Worm (Caenorhabditis elegans) whole organism, L4 larva: ENCODE measurements around the gene clec-78.

Experiments
- T20F7.1 ChIP-seq: fragments of 200-800 bp; sonication (Bioruptor generic); optimal IDR thresholded peaks from 2 replicates; lab custom pipeline; 2018; ENCODE audit warnings: mild to moderate bottlenecking, missing genetic modification characterization, missing compliant biosample characterization
- aha-1 ChIP-seq: fragments of 150-350 bp; peaks from one replicate; lab custom pipeline; 2014; ENCODE audit warnings: missing biosample characterization, missing genetic modification characterization
- arid-1 ChIP-seq: fragments of 200-800 bp; sonication (Bioruptor generic); conservative IDR thresholded peaks from 2 replicates; pipeline ENCODE4 v1.3.6; 2022; ENCODE audit warnings: missing genetic modification reagents, missing genetic modification characterization, missing compliant biosample characterization
- ceh-28 ChIP-seq: fragments of 150-350 bp; optimal IDR thresholded peaks from 2 replicates; lab custom pipeline; 2014; ENCODE audit warnings: missing biosample characterization, missing genetic modification reagents, missing genetic modification characterization
- ceh-32 ChIP-seq: sonication (generic microtip); optimal IDR thresholded peaks from 2 replicates; lab custom pipeline; 2016; ENCODE audit warnings: mild to moderate bottlenecking, missing genetic modification characterization, missing compliant biosample characterization; ENCODE audit not compliant: poor library complexity
- ceh-44 ChIP-seq: fragments of 200-800 bp; sonication (Bioruptor generic); IDR thresholded peaks from 2 replicates; pipeline ENCODE4 v1.3.6; 2022; ENCODE audit warnings: missing genetic modification reagents, missing genetic modification characterization, missing compliant biosample characterization
- cey-2 ChIP-seq: sonication (generic microtip); optimal IDR thresholded peaks from 3 replicates; lab custom pipeline; 2017; ENCODE audit warnings: missing genetic modification characterization, mild to moderate bottlenecking, missing compliant biosample characterization, antibody characterized with exemption, borderline replicate concordance; ENCODE audit not compliant: insufficient read depth
- daf-12 ChIP-seq: fragments of 150-350 bp; optimal IDR thresholded peaks from 2 replicates; lab custom pipeline; 2014; ENCODE audit warnings: missing biosample characterization, missing genetic modification reagents, missing genetic modification characterization
- egl-43 ChIP-seq: fragments of 200-800 bp; sonication (Bioruptor generic); IDR thresholded peaks from 2 replicates; pipeline ENCODE4 v1.3.6; 2022; ENCODE audit warnings: missing genetic modification reagents, missing genetic modification characterization, missing compliant biosample characterization
- fkh-10 ChIP-seq: fragments of 150-350 bp; optimal IDR thresholded peaks from 2 replicates; lab custom pipeline; 2014; ENCODE audit warnings: missing biosample characterization, missing genetic modification reagents, missing genetic modification characterization
- hif-1 ChIP-seq, 2 experiments: sonication (generic microtip); optimal IDR thresholded peaks; 2 replicates each; lab custom pipeline; 2016 to 2017; ENCODE audit warnings: missing compliant biosample characterization in 2 of 2, missing genetic modification characterization in 2 of 2, missing genetic modification reagents in 2 of 2, missing genotype in 2 of 2, mild to moderate bottlenecking in 1 of 2
- hlh-11 ChIP-seq: fragments of 200-800 bp; sonication (Bioruptor generic); optimal IDR thresholded peaks from 2 replicates; lab custom pipeline; 2018; ENCODE audit warnings: mild to moderate bottlenecking, missing genetic modification characterization, missing compliant biosample characterization
- hmg-1.1 ChIP-seq: fragments of 200-800 bp; sonication (Bioruptor generic); IDR thresholded peaks from 2 replicates; pipeline ENCODE4 v1.3.6; 2022; ENCODE audit warnings: missing genetic modification reagents, missing genetic modification characterization, missing compliant biosample characterization
- jun-1 ChIP-seq: fragments of 150-350 bp; optimal IDR thresholded peaks from 2 replicates; lab custom pipeline; 2014; ENCODE audit warnings: missing biosample characterization, missing genetic modification reagents, missing genetic modification characterization
- madf-9 ChIP-seq: fragments of 200-800 bp; sonication (Bioruptor generic); conservative IDR thresholded peaks from 2 replicates; pipeline ENCODE4 v1.3.6; 2022; ENCODE audit warnings: missing genetic modification reagents, missing genetic modification characterization, missing compliant biosample characterization
- mdt-29 ChIP-seq: fragments of 200-800 bp; sonication (Bioruptor generic); IDR thresholded peaks from 2 replicates; pipeline ENCODE4 v1.3.6; 2022; ENCODE audit warnings: missing genetic modification reagents, missing genetic modification characterization, missing compliant biosample characterization
- nhr-10 ChIP-seq: fragments of 150-350 bp; optimal IDR thresholded peaks from 2 replicates; lab custom pipeline; 2014; ENCODE audit warnings: missing biosample characterization, missing genetic modification characterization
- nhr-102 ChIP-seq: sonication (generic microtip); optimal IDR thresholded peaks from 2 replicates; lab custom pipeline; 2016; ENCODE audit warnings: mild to moderate bottlenecking, missing genetic modification characterization, moderate library complexity, missing compliant biosample characterization
- nhr-11 ChIP-seq: fragments of 150-350 bp; optimal IDR thresholded peaks from 2 replicates; lab custom pipeline; 2014; ENCODE audit warnings: missing biosample characterization, missing genetic modification characterization
- nhr-111 ChIP-seq: fragments of 200-800 bp; sonication (Bioruptor generic); optimal IDR thresholded peaks from 2 replicates; lab custom pipeline; 2018; ENCODE audit warnings: mild to moderate bottlenecking, missing genetic modification characterization, missing compliant biosample characterization
- nhr-237 ChIP-seq: sonication (generic microtip); optimal IDR thresholded peaks from 2 replicates; lab custom pipeline; 2017; ENCODE audit warnings: missing biosample characterization, missing genetic modification characterization
- nhr-25 ChIP-seq: sonication (generic microtip); optimal IDR thresholded peaks from 2 replicates; lab custom pipeline; 2017; ENCODE audit warnings: missing genetic modification characterization, mild to moderate bottlenecking, missing compliant biosample characterization, antibody characterized with exemption, moderate library complexity, borderline replicate concordance; ENCODE audit not compliant: insufficient read depth
- nhr-41 ChIP-seq: fragments of 200-800 bp; sonication (Bioruptor generic); IDR thresholded peaks from 2 replicates; pipeline ENCODE4 v1.3.6; 2022; ENCODE audit warnings: missing genetic modification reagents, missing genetic modification characterization, missing compliant biosample characterization
- nhr-42 ChIP-seq: fragments of 200-800 bp; sonication (Bioruptor generic); IDR thresholded peaks from 2 replicates; pipeline ENCODE4 v1.3.6; 2022; ENCODE audit warnings: missing genetic modification characterization, missing compliant biosample characterization
- pha-4 ChIP-seq, 2 experiments: fragments of 150-350 bp in 1 of 2; fragments of 200-800 bp in 1 of 2; sonication (Bioruptor generic) in 1 of 2; IDR thresholded peaks in 1 of 2; optimal IDR thresholded peaks in 1 of 2; 2 replicates each; pipeline versions ENCODE4 v1.3.6 to Lab custom; 2014 to 2022; ENCODE audit warnings: missing genetic modification characterization in 2 of 2, missing genetic modification reagents in 2 of 2, missing biosample characterization in 1 of 2, missing compliant biosample characterization in 1 of 2
- pqm-1 ChIP-seq: sonication (generic microtip); optimal IDR thresholded peaks from 2 replicates; lab custom pipeline; 2017; ENCODE audit warnings: missing biosample characterization, missing genetic modification characterization
- set-16 ChIP-seq: fragments of 200-800 bp; sonication (Bioruptor generic); IDR thresholded peaks from 2 replicates; pipeline ENCODE4 v1.3.6; 2022; ENCODE audit warnings: missing genetic modification reagents, missing genetic modification characterization, missing compliant biosample characterization
- unc-130 ChIP-seq: sonication (generic microtip); optimal IDR thresholded peaks from 2 replicates; lab custom pipeline; 2016; ENCODE audit warnings: missing genetic modification reagents, missing genetic modification characterization, missing compliant biosample characterization
- unc-62 ChIP-seq, 3 experiments: fragments of 150-350 bp in 1 of 3; sonication (generic microtip); optimal IDR thresholded peaks in 2 of 3; peaks in 1 of 3; 1 replicate in 1 of 3; 2 replicates in 2 of 3; lab custom pipeline; 2014 to 2017; ENCODE audit warnings: missing biosample characterization in 3 of 3, missing genetic modification characterization in 3 of 3, missing genetic modification reagents in 3 of 3, missing genotype in 1 of 3
- vab-7 ChIP-seq: fragments of 200-800 bp; sonication (Bioruptor generic); IDR thresholded peaks from 2 replicates; pipeline ENCODE4 v1.3.6; 2022; ENCODE audit warnings: missing genetic modification reagents, missing genetic modification characterization, missing compliant biosample characterization
- ztf-11 ChIP-seq: fragments of 150-350 bp; optimal IDR thresholded peaks from 2 replicates; lab custom pipeline; 2014; ENCODE audit warnings: missing biosample characterization, missing genetic modification characterization

clec-78 gene

DNA sequence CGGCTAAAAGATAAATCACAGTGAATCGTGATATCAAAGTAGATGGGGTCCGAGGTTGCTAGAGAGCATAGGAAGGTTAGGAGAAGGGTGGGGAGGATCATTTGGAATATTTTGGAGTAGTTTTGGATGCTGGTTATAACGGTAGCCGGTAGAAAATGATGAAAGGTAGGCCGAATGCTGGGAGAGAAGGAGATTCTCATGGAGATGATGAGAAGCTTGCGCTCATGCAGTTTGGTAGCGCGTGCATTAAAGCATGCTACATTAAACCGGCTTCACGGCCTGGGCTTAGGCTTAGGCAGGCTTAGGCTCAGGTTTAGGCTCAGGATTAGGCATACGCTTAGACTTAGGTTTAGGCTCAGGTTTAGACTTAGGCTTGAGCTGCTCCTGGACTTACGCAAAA, 5.4 kb downstream of the clec-78 start, which contains the start of gene F47C12.13:
TSS of gene F47C12.13 (minus strand) at position 101 of the 400 bp plus-strand sequence.
- TF ChIP-seq unc-62 (GFP tag; optimal IDR thresholded peaks at IDR 0.05 in 1 of 2; lab: Kevin White, UChicago) (peak in 1 of 2 experiments; percentile 0), unc-62 (tag; optimal IDR thresholded peaks at IDR 0.05; lab: Kevin White, UChicago) (no peak), daf-12 (tag; lab: Kevin White, UChicago) (no peak)

DNA sequence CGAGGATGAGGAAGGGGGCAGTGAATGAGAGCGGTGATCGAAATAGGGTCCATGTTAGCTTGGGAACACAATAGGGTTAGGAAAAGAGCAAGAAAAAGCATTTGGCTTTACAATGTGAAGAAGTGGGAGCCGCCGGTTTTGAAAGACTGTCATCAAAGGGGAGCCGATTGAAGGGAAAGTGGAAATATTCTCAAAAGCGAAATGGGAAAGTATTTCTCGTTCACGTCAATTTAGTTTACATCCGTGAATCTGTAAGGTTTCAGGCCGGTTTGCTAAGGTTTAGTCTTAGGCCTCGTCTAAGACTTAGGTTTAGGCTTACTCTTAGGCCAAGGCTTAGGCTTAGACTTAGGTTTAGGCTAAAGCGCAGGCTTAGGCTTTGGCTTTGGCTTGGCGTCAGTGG, 6.5 kb downstream of the clec-78 start, which contains the start of gene F47C12.7:
TSS of gene F47C12.7 (minus strand) at position 101 of the 400 bp plus-strand sequence.
- TF ChIP-seq ztf-11 (tag; lab: Kevin White, UChicago) (no peak), aha-1 (tag; lab: Kevin White, UChicago) (peak; percentile 28)

DNA sequence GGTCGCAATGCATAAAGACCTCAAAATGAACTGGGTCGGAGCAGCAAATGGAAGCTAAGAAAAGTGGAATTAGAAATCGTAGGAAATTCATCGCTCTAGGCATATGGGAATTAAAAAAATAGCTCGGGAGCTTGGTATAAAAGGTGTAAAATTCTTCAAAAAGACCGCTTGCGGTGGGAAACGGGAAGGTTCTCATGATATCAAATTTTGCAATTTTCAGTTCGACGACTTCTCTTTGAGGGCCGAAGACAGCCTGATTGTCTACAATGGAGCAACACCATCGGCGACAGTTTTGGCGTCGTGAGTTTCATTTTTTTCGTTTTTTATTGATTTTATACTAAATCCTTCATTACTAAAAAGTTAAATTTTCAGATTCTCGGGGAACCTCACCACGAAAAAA, 9.6 kb downstream of the clec-78 start, which contains the start of gene F47C12.8:
TSS of gene F47C12.8 (minus strand) at position 101 of the 400 bp plus-strand sequence.
- no peak for TF ChIP-seq pha-4 (GFP tag; IDR thresholded peaks at IDR 0.05; lab: Robert Waterston, UW)
- no peak for TF ChIP-seq pha-4 (tag; optimal IDR thresholded peaks at IDR 0.05; lab: Kevin White, UChicago)
- no peak for TF ChIP-seq T20F7.1 (GFP tag; lab: Kevin White, UChicago)
- no peak for TF ChIP-seq nhr-102 (tag; lab: Kevin White, UChicago)
- no peak for TF ChIP-seq ceh-28 (tag; lab: Kevin White, UChicago)
- no peak for TF ChIP-seq pqm-1 (tag; lab: Kevin White, UChicago)
- no peak for TF ChIP-seq nhr-237
- TF ChIP-seq cey-2: no peak
- no peak for TF ChIP-seq mdt-29 (GFP tag; lab: Robert Waterston, UW)
- TF ChIP-seq hmg-1.1 (GFP tag; lab: Robert Waterston, UW): no peak
- no peak for TF ChIP-seq ceh-44 (GFP tag; lab: Robert Waterston, UW)
- TF ChIP-seq nhr-41 (GFP tag; lab: Robert Waterston, UW): no peak
- no peak for TF ChIP-seq hlh-11 (tag; lab: Kevin White, UChicago)
- TF ChIP-seq nhr-25 (tag; lab: Kevin White, UChicago): no peak
- TF ChIP-seq nhr-11 (tag; lab: Kevin White, UChicago): no peak
- TF ChIP-seq nhr-111 (GFP tag; lab: Kevin White, UChicago): no peak
- TF ChIP-seq madf-9 (GFP tag; lab: Robert Waterston, UW): no peak
- TF ChIP-seq jun-1 (tag; lab: Kevin White, UChicago): no peak
- no peak for TF ChIP-seq nhr-10 (tag; lab: Kevin White, UChicago)

DNA sequence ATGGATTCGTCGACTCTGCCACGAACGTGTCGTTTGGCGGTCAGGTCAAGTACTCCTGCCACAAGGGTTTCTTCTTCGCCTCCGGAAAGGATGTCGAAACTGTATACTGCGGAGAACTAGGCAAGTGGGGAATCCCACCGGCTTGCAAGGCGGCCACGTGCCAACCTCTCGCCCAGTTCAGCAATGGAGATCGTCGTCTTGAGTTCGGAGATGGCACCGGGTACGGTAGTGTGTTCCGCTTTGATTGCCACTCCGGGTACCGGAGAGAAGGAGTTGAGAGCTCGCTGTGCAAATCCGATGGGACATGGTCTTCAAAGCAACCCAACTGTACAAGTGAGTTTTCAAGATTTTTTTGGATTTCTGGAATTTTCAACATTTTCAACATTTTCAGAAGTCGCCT, 10.8 kb downstream of the clec-78 start:
- TF ChIP-seq set-16 (GFP tag; lab: Robert Waterston, UW): peak; percentile 51
- no peak for TF ChIP-seq arid-1

ce11 chrIV:4004221-4004620, 15.3 kb downstream of the clec-78 start:
- TF ChIP-seq set-16 (GFP tag; lab: Robert Waterston, UW) (peak; percentile 65), aha-1 (tag; lab: Kevin White, UChicago) (peak; percentile 48), nhr-42 (no peak)

- TF ChIP-seq fkh-10 (GFP tag; lab: Kevin White, UChicago) (peak; percentile 60), vab-7 (GFP tag; lab: Robert Waterston, UW) (no peak)
These were observed 16.3 kb downstream of the clec-78 start for ce11 chrIV:4005166-4005565.

ce11 chrIV:4007697-4008096, 18.8 kb downstream of the clec-78 start, which contains the start of gene W02C12.2:
TSS of gene W02C12.2 (minus strand) at chrIV:4007973.
- TF ChIP-seq aha-1 (tag; lab: Kevin White, UChicago): peak; percentile 6
- 0 out of 2 replicates have a peak, but pooled peaks have one; percentile 35 for TF ChIP-seq egl-43 (GFP tag; lab: Robert Waterston, UW)
- TF ChIP-seq hif-1 (tag; optimal IDR thresholded peaks at IDR 0.05; lab: Kevin White, UChicago): peak in 1 of 2 experiments; percentile 40
- peak in 1 of 2 experiments; percentile 60 for TF ChIP-seq unc-62 (GFP tag; optimal IDR thresholded peaks at IDR 0.05 in 1 of 2; lab: Kevin White, UChicago)
- no peak for TF ChIP-seq unc-62 (tag; optimal IDR thresholded peaks at IDR 0.05; lab: Kevin White, UChicago)
- TF ChIP-seq unc-130 (GFP tag; lab: Kevin White, UChicago): no peak
- TF ChIP-seq set-16 (GFP tag; lab: Robert Waterston, UW): peak; percentile 43; the same call in 1 of the 2 replicates
- no peak for TF ChIP-seq ceh-32 (tag; lab: Kevin White, UChicago)
